Worm (Caenorhabditis elegans) whole organism, L1 larva: ENCODE data around the gene Y15E3A.4.
A peak's percentile ranks its signal among the peaks of the same experiment; 100 is the strongest.

Source experiments
- Y116A8C.19 ChIP-seq: sonication (generic microtip); optimal IDR thresholded peaks from 2 replicates; lab custom pipeline; 2016; ENCODE audit warnings: missing compliant biosample characterization, missing genetic modification characterization, borderline replicate concordance
- aly-2 ChIP-seq: fragments of 150-350 bp; optimal IDR thresholded peaks from 2 replicates; lab custom pipeline; 2014; ENCODE audit warnings: missing biosample characterization, missing genetic modification characterization
- ama-1 ChIP-seq: fragments of 150-350 bp; optimal IDR thresholded peaks from 2 replicates; lab custom pipeline; 2014
- blmp-1 ChIP-seq: fragments of 150-350 bp; optimal IDR thresholded peaks from 2 replicates; lab custom pipeline; 2014; ENCODE audit warnings: missing biosample characterization, missing genetic modification characterization
- ceh-63 ChIP-seq: fragments of 200-800 bp; sonication (Bioruptor generic); optimal IDR thresholded peaks from 2 replicates; lab custom pipeline; 2018; ENCODE audit warnings: mild to moderate bottlenecking, missing genetic modification characterization, missing compliant biosample characterization
- ceh-8 ChIP-seq: fragments of 200-800 bp; sonication (Bioruptor generic); optimal IDR thresholded peaks from 2 replicates; lab custom pipeline; 2018; ENCODE audit warnings: mild to moderate bottlenecking, missing genetic modification characterization, moderate library complexity, missing compliant biosample characterization
- ceh-88 ChIP-seq: fragments of 200-800 bp; sonication (Bioruptor generic); IDR thresholded peaks from 2 replicates; pipeline ENCODE4 v1.3.6; 2022; ENCODE audit warnings: missing genetic modification characterization, missing compliant biosample characterization
- efl-1 ChIP-seq, 4 experiments: fragments of 150-350 bp; optimal IDR thresholded peaks in 3 of 4; peaks in 1 of 4; 1 replicate in 1 of 4; 2 replicates in 3 of 4; lab custom pipeline; 2014; ENCODE audit warnings: missing biosample characterization in 2 of 4, missing genetic modification characterization in 2 of 4, missing genetic modification reagents in 2 of 4
- efl-3 ChIP-seq: fragments of 200-800 bp; sonication (Bioruptor generic); optimal IDR thresholded peaks from 2 replicates; lab custom pipeline; 2018; ENCODE audit warnings: mild to moderate bottlenecking, missing genetic modification characterization, missing compliant biosample characterization
- elt-2 ChIP-seq: sonication (generic microtip); optimal IDR thresholded peaks from 2 replicates; lab custom pipeline; 2016; ENCODE audit warnings: missing genetic modification characterization, mild to moderate bottlenecking, inconsistent platforms, missing compliant biosample characterization, missing genetic modification reagents
- elt-3 ChIP-seq, 6 experiments: fragments of 150-350 bp in 1 of 6; sonication (generic microtip); optimal IDR thresholded peaks; 2 replicates each; lab custom pipeline; 2017 to 2018; ENCODE audit warnings: missing biosample characterization in 6 of 6, missing genetic modification characterization in 6 of 6, inconsistent platforms in 1 of 6
- fos-1 ChIP-seq: fragments of 150-350 bp; optimal IDR thresholded peaks from 2 replicates; lab custom pipeline; 2014; ENCODE audit warnings: missing biosample characterization, missing genetic modification characterization
- hlh-4 ChIP-seq: sonication (generic microtip); optimal IDR thresholded peaks from 2 replicates; lab custom pipeline; 2016; ENCODE audit warnings: mild to moderate bottlenecking, missing genetic modification characterization, missing compliant biosample characterization
- hpl-2 ChIP-seq: fragments of 150-350 bp; optimal IDR thresholded peaks from 2 replicates; lab custom pipeline; 2014; ENCODE audit warnings: missing biosample characterization, missing genetic modification reagents, missing genetic modification characterization
- irx-1 ChIP-seq: sonication (generic microtip); optimal IDR thresholded peaks from 2 replicates; lab custom pipeline; 2016; ENCODE audit warnings: missing genetic modification characterization, missing compliant biosample characterization
- isw-1 ChIP-seq: fragments of 200-800 bp; sonication (Bioruptor generic); IDR thresholded peaks from 2 replicates; pipeline ENCODE4 v1.3.6; 2022; ENCODE audit warnings: missing genetic modification characterization, missing compliant biosample characterization
- jun-1 ChIP-seq: fragments of 150-350 bp; optimal IDR thresholded peaks from 2 replicates; lab custom pipeline; 2014; ENCODE audit warnings: missing biosample characterization, missing genetic modification reagents, missing genetic modification characterization
- lin-14 ChIP-seq: fragments of 200-800 bp; sonication (Bioruptor generic); optimal IDR thresholded peaks from 2 replicates; lab custom pipeline; 2018; ENCODE audit warnings: mild to moderate bottlenecking, missing genetic modification characterization, moderate library complexity, missing compliant biosample characterization
- lin-15B ChIP-seq: fragments of 150-350 bp; sonication (generic microtip); optimal IDR thresholded peaks from 3 replicates; lab custom pipeline; 2014; ENCODE audit warnings: missing biosample characterization, missing genetic modification characterization
- lin-35 ChIP-seq, 2 experiments: fragments of 150-350 bp; optimal IDR thresholded peaks; 2 replicates each; lab custom pipeline; 2014; ENCODE audit warnings: missing biosample characterization in 2 of 2, missing genetic modification characterization in 2 of 2, missing genetic modification reagents in 2 of 2
- lsy-2 ChIP-seq, 2 experiments: fragments of 150-350 bp; optimal IDR thresholded peaks; 2 replicates each; lab custom pipeline; 2014; ENCODE audit warnings: missing biosample characterization in 2 of 2, missing genetic modification characterization in 2 of 2
- mab-9 ChIP-seq: fragments of 200-800 bp; sonication (Bioruptor generic); IDR thresholded peaks from 2 replicates; pipeline ENCODE4 v1.3.6; 2022; ENCODE audit warnings: missing genetic modification reagents, missing genetic modification characterization, missing compliant biosample characterization
- mdl-1 ChIP-seq, 2 experiments: fragments of 150-350 bp; optimal IDR thresholded peaks; 2 replicates each; lab custom pipeline; 2014 to 2017; ENCODE audit warnings: missing biosample characterization in 2 of 2, missing genetic modification characterization in 2 of 2, inconsistent platforms in 1 of 2
- mep-1 ChIP-seq: fragments of 150-350 bp; optimal IDR thresholded peaks from 2 replicates; lab custom pipeline; 2014; ENCODE audit warnings: missing biosample characterization, missing genetic modification characterization
- nhr-11 ChIP-seq: fragments of 150-350 bp; optimal IDR thresholded peaks from 2 replicates; lab custom pipeline; 2014; ENCODE audit warnings: missing biosample characterization, missing genetic modification characterization
- nhr-20 ChIP-seq: sonication (generic microtip); optimal IDR thresholded peaks from 2 replicates; lab custom pipeline; 2016; ENCODE audit warnings: mild to moderate bottlenecking, missing genetic modification characterization, missing compliant biosample characterization
- nhr-237 ChIP-seq: fragments of 150-350 bp; optimal IDR thresholded peaks from 2 replicates; lab custom pipeline; 2014; ENCODE audit warnings: missing biosample characterization, missing genetic modification characterization
- nhr-47 ChIP-seq: sonication (generic microtip); optimal IDR thresholded peaks from 2 replicates; lab custom pipeline; 2016; ENCODE audit warnings: mild to moderate bottlenecking, missing genetic modification characterization, moderate library complexity, missing compliant biosample characterization
- nhr-71 ChIP-seq: sonication (generic microtip); optimal IDR thresholded peaks from 2 replicates; lab custom pipeline; 2016; ENCODE audit warnings: mild to moderate bottlenecking, missing genetic modification characterization, moderate library complexity, missing compliant biosample characterization
- nhr-77 ChIP-seq: fragments of 150-350 bp; optimal IDR thresholded peaks from 2 replicates; lab custom pipeline; 2014; ENCODE audit warnings: missing biosample characterization, missing genetic modification characterization
- pag-3 ChIP-seq: sonication (generic microtip); optimal IDR thresholded peaks from 2 replicates; lab custom pipeline; 2017; ENCODE audit warnings: missing genetic modification characterization, mild to moderate bottlenecking, missing compliant biosample characterization, antibody characterized with exemption, borderline replicate concordance; ENCODE audit not compliant: insufficient read depth
- pqm-1 ChIP-seq: sonication (generic microtip); optimal IDR thresholded peaks from 3 replicates; lab custom pipeline; 2017; ENCODE audit warnings: missing biosample characterization, missing genetic modification characterization
- rnt-1 ChIP-seq: sonication (generic microtip); optimal IDR thresholded peaks from 2 replicates; lab custom pipeline; 2016; ENCODE audit warnings: mild to moderate bottlenecking, missing genetic modification characterization, moderate library complexity, missing compliant biosample characterization
- snu-23 ChIP-seq: sonication (generic microtip); optimal IDR thresholded peaks from 2 replicates; lab custom pipeline; 2016; ENCODE audit warnings: missing genetic modification characterization, missing compliant biosample characterization
- sup-37 ChIP-seq: fragments of 200-800 bp; sonication (Bioruptor generic); optimal IDR thresholded peaks from 2 replicates; lab custom pipeline; 2018; ENCODE audit warnings: mild to moderate bottlenecking, missing genetic modification characterization, missing compliant biosample characterization
- swsn-7 ChIP-seq: sonication (generic microtip); optimal IDR thresholded peaks from 2 replicates; lab custom pipeline; 2016; ENCODE audit warnings: missing genetic modification characterization, missing compliant biosample characterization
- tbx-2 ChIP-seq: sonication (generic microtip); optimal IDR thresholded peaks from 2 replicates; lab custom pipeline; 2016; ENCODE audit warnings: missing genetic modification characterization, missing compliant biosample characterization
- unc-130 ChIP-seq: fragments of 150-350 bp; optimal IDR thresholded peaks from 2 replicates; lab custom pipeline; 2017; ENCODE audit warnings: missing biosample characterization, missing genetic modification characterization, inconsistent platforms
- unc-62 ChIP-seq: fragments of 150-350 bp; optimal IDR thresholded peaks from 2 replicates; lab custom pipeline; 2014; ENCODE audit warnings: missing biosample characterization, missing genetic modification reagents, missing genetic modification characterization
- vab-15 ChIP-seq: sonication (generic microtip); optimal IDR thresholded peaks from 2 replicates; lab custom pipeline; 2017; ENCODE audit warnings: missing genotype, mild to moderate bottlenecking, missing genetic modification characterization, missing compliant biosample characterization
- ztf-11 ChIP-seq, 2 experiments: sonication (generic microtip); optimal IDR thresholded peaks; 2 replicates each; lab custom pipeline; 2016 to 2017; ENCODE audit warnings: missing genetic modification characterization in 2 of 2, missing biosample characterization in 1 of 2, missing compliant biosample characterization in 1 of 2
- ztf-4 ChIP-seq: fragments of 150-350 bp; optimal IDR thresholded peaks from 2 replicates; lab custom pipeline; 2014; ENCODE audit warnings: missing biosample characterization, missing genetic modification characterization

Gene Y15E3A.4

ce11 chrX:15375299-15375698 is 44.5 kb downstream of the Y15E3A.4 start (continued):
- TF ChIP-seq efl-3 (GFP tag; lab: Kevin White, UChicago): no peak
- no peak for TF ChIP-seq nhr-11 (tag; lab: Kevin White, UChicago)

DNA sequence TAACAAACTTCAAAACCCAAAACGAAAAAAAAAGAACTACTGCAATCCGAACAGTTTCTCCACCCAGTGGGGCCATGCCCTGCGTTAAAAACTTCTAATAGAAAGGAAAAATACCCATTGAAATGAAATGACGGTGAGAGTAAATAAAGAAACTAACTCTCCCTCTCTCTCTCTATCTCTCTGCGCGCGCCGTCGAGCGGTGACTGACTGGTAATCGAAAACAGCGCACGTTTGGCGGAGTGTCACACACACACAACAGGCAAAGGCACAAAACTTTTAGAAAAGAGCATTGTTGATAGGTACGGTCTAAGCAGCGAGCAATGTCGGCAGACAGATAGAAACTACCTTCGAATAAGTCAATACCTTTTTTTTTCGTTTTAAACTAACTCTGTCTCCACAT is 45.8 kb downstream of the Y15E3A.4 start:
- TF ChIP-seq rnt-1 (tag; lab: Kevin White, UChicago) (peak; percentile 21), ztf-4 (tag; lab: Kevin White, UChicago) (no peak), unc-130 (tag; lab: Kevin White, UChicago) (no peak), lsy-2 (tag; optimal IDR thresholded peaks at IDR 0.05; lab: Kevin White, UChicago) (peak in 1 of 2 experiments; percentile 30), snu-23 (GFP tag; lab: Kevin White, UChicago) (peak; percentile 26), lin-35 (GFP tag; optimal IDR thresholded peaks at IDR 0.05; lab: Kevin White, UChicago) (peak in 1 of 2 experiments; percentile 26), lin-14 (GFP tag; lab: Kevin White, UChicago) (peak; percentile 71), irx-1 (tag; lab: Kevin White, UChicago) (no peak), Y116A8C.19 (no peak), swsn-7 (tag; lab: Kevin White, UChicago) (peak; percentile 34), jun-1 (tag; lab: Kevin White, UChicago) (no peak), ztf-11 (tag; optimal IDR thresholded peaks at IDR 0.05; lab: Kevin White, UChicago) (no peak), efl-1 (optimal IDR thresholded peaks at IDR 0.05; lab: Kevin White, UChicago) (no peak), efl-1 (GFP tag; optimal IDR thresholded peaks at IDR 0.05 in 1 of 2; lab: Kevin White, UChicago) (no peak), aly-2 (tag; lab: Kevin White, UChicago) (no peak), isw-1 (GFP tag; lab: Robert Waterston, UW) (no peak), elt-3 (tag; optimal IDR thresholded peaks at IDR 0.05; lab: Kevin White, UChicago) (no peak), nhr-47 (tag; lab: Kevin White, UChicago) (peak; percentile 8), sup-37 (GFP tag; lab: Kevin White, UChicago) (peak; percentile 27), ama-1 (no peak), mep-1 (tag; lab: Kevin White, UChicago) (peak; percentile 3), tbx-2 (tag; lab: Kevin White, UChicago) (peak; percentile 44), elt-2 (peak; percentile 48), mdl-1 (tag; optimal IDR thresholded peaks at IDR 0.05; lab: Kevin White, UChicago) (peak in 1 of 2 experiments; percentile 13), hlh-4 (no peak), nhr-20 (tag; lab: Kevin White, UChicago) (peak; percentile 25), blmp-1 (tag; lab: Kevin White, UChicago) (peak; percentile 88), ceh-63 (no peak), pqm-1 (tag; lab: Kevin White, UChicago) (peak; percentile 28), hpl-2 (GFP tag; lab: Kevin White, UChicago) (no peak), fos-1 (tag; lab: Kevin White, UChicago) (no peak), pag-3 (tag; lab: Kevin White, UChicago) (no peak), lin-15B (tag; lab: Kevin White, UChicago) (no peak), unc-62 (GFP tag; lab: Kevin White, UChicago) (no peak), nhr-77 (tag; lab: Kevin White, UChicago) (peak; percentile 71), vab-15 (tag; lab: Kevin White, UChicago) (no peak), nhr-237 (no peak), ceh-8 (GFP tag; lab: Kevin White, UChicago) (peak; percentile 16), mab-9 (no peak), ceh-88 (GFP tag; lab: Robert Waterston, UW) (no peak), nhr-71 (tag; lab: Kevin White, UChicago) (peak; percentile 34)
- TF ChIP-seq, all 84 proteins: peak for 18
